Worm (Caenorhabditis elegans): ENCODE results near the gene C05D12.4.

Gene C05D12.4

ce11 chrII:11396217-11396616 is 35.5 kb upstream of the C05D12.4 start:
- no peak for TF ChIP-seq mef-2 (tag; optimal IDR thresholded peaks at IDR 0.05)
- TF ChIP-seq hpl-2 (GFP tag; optimal IDR thresholded peaks at IDR 0.05), result no peak
- TF ChIP-seq nhr-85 (tag), result peak; percentile 47

ce11 chrII:11398787-11399186 is 32.9 kb upstream of the C05D12.4 start:
- TF ChIP-seq nhr-71 (tag; optimal IDR thresholded peaks at IDR 0.05) (no peak), ceh-8 (GFP tag; optimal IDR thresholded peaks at IDR 0.05) (peak; percentile 8)

ce11 chrII:11400386-11400785 is 31.3 kb upstream of the C05D12.4 start:
- TF ChIP-seq snu-23 (GFP tag; optimal IDR thresholded peaks at IDR 0.05) (peak; percentile 14), swsn-7 (tag; optimal IDR thresholded peaks at IDR 0.05) (no peak), mep-1 (tag; optimal IDR thresholded peaks at IDR 0.05) (peak; percentile 55), lin-14 (GFP tag; optimal IDR thresholded peaks at IDR 0.05) (peak; percentile 33), egl-27 (tag; optimal IDR thresholded peaks at IDR 0.05) (no peak), blmp-1 (tag; optimal IDR thresholded peaks at IDR 0.05) (peak; percentile 52)

ce11 chrII:11409678-11410133 is 22.0 kb upstream of the C05D12.4 start, which contains the start of gene C05D12.7:
TSS of gene C05D12.7 (plus strand) at chrII:11410083.
- TF ChIP-seq lin-39 (tag; optimal IDR thresholded peaks at IDR 0.05) (no peak), lin-35 (GFP tag; optimal IDR thresholded peaks at IDR 0.05) (no peak), lin-14 (GFP tag; optimal IDR thresholded peaks at IDR 0.05) (peak; percentile 22), fos-1 (tag; optimal IDR thresholded peaks at IDR 0.05) (no peak), nhr-76 (tag; optimal IDR thresholded peaks at IDR 0.05) (no peak), C04F5.9 (tag; optimal IDR thresholded peaks at IDR 0.05) (no peak)

ce11 chrII:11415672-11416071 is 16.0 kb upstream of the C05D12.4 start, which contains the start of gene C05D12.1:
TSS of gene C05D12.1 (minus strand) at chrII:11415772.
- TF ChIP-seq nhr-76 (tag; optimal IDR thresholded peaks at IDR 0.05) (no peak), blmp-1 (tag; optimal IDR thresholded peaks at IDR 0.05) (peak; percentile 33)

ce11 chrII:11417999-11418398 is 13.7 kb upstream of the C05D12.4 start, which contains the start of gene C05D12.2:
TSS of gene C05D12.2 (plus strand) at chrII:11418299.
- no peak for TF ChIP-seq snu-23 (GFP tag; optimal IDR thresholded peaks at IDR 0.05)

- TF ChIP-seq sup-37 (GFP tag; optimal IDR thresholded peaks at IDR 0.05) (no peak), lin-35 (GFP tag; optimal IDR thresholded peaks at IDR 0.05) (peak in 1 of 2 experiments; percentile 11), nhr-20 (tag; optimal IDR thresholded peaks at IDR 0.05) (peak; percentile 0), elt-2 (tag; optimal IDR thresholded peaks at IDR 0.05) (peak; percentile 69)
These were observed 13.2 kb upstream of the C05D12.4 start for ce11 chrII:11418476-11418875.

- peak; percentile 8 for TF ChIP-seq elt-2 (tag; optimal IDR thresholded peaks at IDR 0.05)
- TF ChIP-seq nhr-90 (tag; optimal IDR thresholded peaks at IDR 0.05; ENCODE audit: poor library complexity), result no peak
These were observed 7.7 kb upstream of the C05D12.4 start for ce11 chrII:11424032-11424431.

ce11 chrII:11424579-11425316 is 6.9 kb upstream of the C05D12.4 start, which contains the start of gene C05D12.3:
TSS of gene C05D12.3 (plus strand) at chrII:11425266.
- TF ChIP-seq dpl-1 (GFP tag; optimal IDR thresholded peaks at IDR 0.05) (no peak), fkh-10 (GFP tag; optimal IDR thresholded peaks at IDR 0.05) (no peak), efl-1 (optimal IDR thresholded peaks at IDR 0.05) (no peak), efl-1 (GFP tag; optimal IDR thresholded peaks at IDR 0.05 in 1 of 2) (peak in 1 of 2 experiments; percentile 49), C04F5.9 (tag; optimal IDR thresholded peaks at IDR 0.05) (no peak), unc-62 (GFP tag; optimal IDR thresholded peaks at IDR 0.05) (no peak), egl-13 (tag; optimal IDR thresholded peaks at IDR 0.05) (no peak), mdl-1 (tag; optimal IDR thresholded peaks at IDR 0.05) (no peak), isw-1 (GFP tag; IDR thresholded peaks at IDR 0.05) (no peak), elt-2 (tag; optimal IDR thresholded peaks at IDR 0.05) (peak; percentile 22), nhr-12 (tag; optimal IDR thresholded peaks at IDR 0.05) (no peak), mep-1 (tag; optimal IDR thresholded peaks at IDR 0.05) (no peak), lin-39 (tag; optimal IDR thresholded peaks at IDR 0.05) (no peak), ceh-63 (GFP tag; optimal IDR thresholded peaks at IDR 0.05) (no peak), unc-86 (tag; optimal IDR thresholded peaks at IDR 0.05) (no peak)

Data from whole organism, L1 larva.